Fruit fly (Drosophila melanogaster) whole organism, embryonic: ENCODE data around the gene Act87E.

ENCODE experiments used
- CG1024 ChIP-seq: fragments of 200-800 bp; sonication (Bioruptor generic); IDR thresholded peaks from 2 replicates; pipeline ENCODE4 v1.3.6; 2022; ENCODE audit warnings: missing biosample characterization, missing genetic modification characterization
- CG8944 ChIP-seq: fragments of 200-800 bp; sonication (Bioruptor generic); optimal IDR thresholded peaks from 3 replicates; lab custom pipeline; 2016; ENCODE audit warnings: missing biosample characterization, missing genetic modification characterization
- Fer2 ChIP-seq: fragments of 200-800 bp; sonication (Bioruptor generic); optimal IDR thresholded peaks from 2 replicates; lab custom pipeline; 2018; ENCODE audit warnings: missing biosample characterization, mild to moderate bottlenecking, missing genetic modification characterization, moderate library complexity

- TF ChIP-seq CG8944 (GFP tag; lab: Kevin White, UChicago): no peak
- no peak for TF ChIP-seq Fer2 (tag; lab: Kevin White, UChicago)
- TF ChIP-seq CG1024 (GFP tag; lab: Robert Waterston, UW): no peak
Measured at dm6 chr3R:13415186-13415585, 10.6 kb upstream of the Act87E start, which contains the start of gene yellow-e.
